Worm (Caenorhabditis elegans) whole organism, early embryonic: ENCODE data around the gene F15A4.5.

Experiments
- B0310.2 ChIP-seq: sonication (generic microtip); optimal IDR thresholded peaks from 2 replicates; lab custom pipeline; 2016; ENCODE audit warnings: mild to moderate bottlenecking, missing genetic modification characterization, missing compliant biosample characterization
- F13C5.2 ChIP-seq: sonication (generic microtip); optimal IDR thresholded peaks from 2 replicates; lab custom pipeline; 2017; ENCODE audit warnings: mild to moderate bottlenecking, missing genetic modification characterization, inconsistent platforms, missing compliant biosample characterization
- aly-1 ChIP-seq: sonication (generic microtip); optimal IDR thresholded peaks from 2 replicates; lab custom pipeline; 2016; ENCODE audit warnings: missing genetic modification characterization, missing compliant biosample characterization
- ama-1 ChIP-seq: fragments of 150-350 bp; optimal IDR thresholded peaks from 2 replicates; lab custom pipeline; 2014
- ceh-13 ChIP-seq: fragments of 200-800 bp; sonication (Bioruptor generic); optimal IDR thresholded peaks from 2 replicates; lab custom pipeline; 2018; ENCODE audit warnings: mild to moderate bottlenecking, missing genetic modification characterization, missing compliant biosample characterization
- ceh-36 ChIP-seq: sonication (generic microtip); optimal IDR thresholded peaks from 2 replicates; lab custom pipeline; 2016; ENCODE audit warnings: missing genetic modification characterization, inconsistent platforms, missing compliant biosample characterization
- ets-7 ChIP-seq: sonication (generic microtip); optimal IDR thresholded peaks from 2 replicates; lab custom pipeline; 2016; ENCODE audit warnings: missing genotype, missing genetic modification characterization, missing compliant biosample characterization
- flt-1 ChIP-seq: fragments of 200-800 bp; sonication (Bioruptor generic); IDR thresholded peaks from 2 replicates; pipeline ENCODE4 v1.3.6; 2022; ENCODE audit warnings: missing genetic modification characterization, missing compliant biosample characterization
- hmbx-1 ChIP-seq: sonication (generic microtip); optimal IDR thresholded peaks from 2 replicates; lab custom pipeline; 2016; ENCODE audit warnings: mild to moderate bottlenecking, missing genetic modification characterization, missing compliant biosample characterization
- hmg-4 ChIP-seq: fragments of 200-800 bp; sonication (Bioruptor generic); optimal IDR thresholded peaks from 2 replicates; lab custom pipeline; 2018; ENCODE audit warnings: mild to moderate bottlenecking, missing genetic modification characterization, missing compliant biosample characterization
- hnd-1 ChIP-seq: sonication (generic microtip); optimal IDR thresholded peaks from 2 replicates; lab custom pipeline; 2016; ENCODE audit warnings: missing genetic modification characterization, missing compliant biosample characterization
- scrt-1 ChIP-seq: fragments of 200-800 bp; sonication (Bioruptor generic); IDR thresholded peaks from 2 replicates; pipeline ENCODE4 v1.3.6; 2022; ENCODE audit warnings: missing genetic modification characterization, missing compliant biosample characterization
- tbx-37 ChIP-seq: fragments of 200-800 bp; sonication (Bioruptor generic); conservative IDR thresholded peaks from 2 replicates; pipeline ENCODE4 v1.3.6; 2022; ENCODE audit warnings: missing genetic modification reagents, missing genetic modification characterization, missing compliant biosample characterization
- tra-4 ChIP-seq: sonication (generic microtip); optimal IDR thresholded peaks from 2 replicates; lab custom pipeline; 2017; ENCODE audit warnings: missing genetic modification characterization, missing compliant biosample characterization

DNA sequence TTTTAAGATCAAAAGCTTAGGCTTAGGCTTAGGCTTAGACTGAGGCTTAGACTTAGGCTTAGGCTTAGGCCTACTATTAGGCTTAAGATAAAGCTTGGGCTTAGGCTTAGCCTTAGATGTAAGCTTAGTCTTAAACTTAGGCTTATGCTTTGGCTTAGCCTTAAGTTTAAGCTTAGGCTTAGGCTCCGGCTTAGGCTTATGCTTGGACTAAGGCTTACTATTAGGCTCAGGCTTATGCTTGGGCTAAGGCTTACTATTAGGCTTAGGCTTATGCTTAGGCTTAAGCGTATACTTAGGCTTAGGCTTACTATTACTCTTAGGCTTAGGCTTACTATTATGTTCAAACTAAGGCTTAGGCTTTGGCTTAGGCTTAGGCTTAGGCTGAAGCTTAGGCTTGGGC is 34.3 kb downstream of the F15A4.5 start:
- TF ChIP-seq ama-1 = no peak
- no peak for TF ChIP-seq ceh-13 (GFP tag; lab: Kevin White, UChicago)
- TF ChIP-seq scrt-1 (GFP tag; lab: Robert Waterston, UW) = no peak
- no peak for TF ChIP-seq ets-7 (tag; lab: Kevin White, UChicago)
- TF ChIP-seq hmbx-1 (tag; lab: Kevin White, UChicago) = no peak
- TF ChIP-seq F13C5.2 (tag; lab: Kevin White, UChicago) = no peak
- TF ChIP-seq flt-1 = no peak
- no peak for TF ChIP-seq hmg-4 (GFP tag; lab: Kevin White, UChicago)
- TF ChIP-seq B0310.2 (tag; lab: Kevin White, UChicago) = no peak
- TF ChIP-seq aly-1 (tag; lab: Kevin White, UChicago) = no peak
- TF ChIP-seq tbx-37 (GFP tag; lab: Robert Waterston, UW) = no peak
- TF ChIP-seq ceh-36 (tag; lab: Kevin White, UChicago) = peak; percentile 82
- TF ChIP-seq hnd-1 (tag; lab: Kevin White, UChicago) = no peak
- TF ChIP-seq tra-4 (tag; lab: Kevin White, UChicago) = no peak
